ENCODE assay signal across 3 worm cellular contexts in genomic region chrIII:12798469-12798868, ce11.
TF ChIP-seq lines count a peak whose summit lies in the region.

TSS of gene agmo-1 (minus strand) at chrIII:12798569.

TF ChIP-seq in whole organism, L1 larva, 84 proteins besides CTCF, POLR2A, EP300 and RAD21:
- TF ChIP-seq blmp-1 (tag; optimal IDR thresholded peaks at IDR 0.05; lab: Kevin White, UChicago), result peak; percentile 32
- no peak for TF ChIP-seq Y116A8C.19 (tag; optimal IDR thresholded peaks at IDR 0.05; lab: Kevin White, UChicago; ENCODE audit: borderline replicate concordance)

TF ChIP-seq in whole organism, L3 larva, 47 proteins besides CTCF, POLR2A, EP300 and RAD21:
- TF ChIP-seq ceh-9 (tag; optimal IDR thresholded peaks at IDR 0.05; lab: Kevin White, UChicago) (no peak), nhr-23 (tag; optimal IDR thresholded peaks at IDR 0.05; lab: Kevin White, UChicago) (no peak), ztf-4 (tag; optimal IDR thresholded peaks at IDR 0.05; lab: Kevin White, UChicago) (no peak), nhr-25 (tag; optimal IDR thresholded peaks at IDR 0.05; lab: Kevin White, UChicago) (peak; percentile 70), lin-15B (tag; optimal IDR thresholded peaks at IDR 0.05; lab: Kevin White, UChicago) (no peak), egl-5 (tag; optimal IDR thresholded peaks at IDR 0.05; lab: Kevin White, UChicago) (no peak), nhr-237 (tag; optimal IDR thresholded peaks at IDR 0.05; lab: Kevin White, UChicago) (no peak)

TF ChIP-seq in whole organism, L4 larva, 104 proteins besides CTCF, POLR2A, EP300 and RAD21:
- no peak for TF ChIP-seq dmd-8 (GFP tag; IDR thresholded peaks at IDR 0.05; lab: Robert Waterston, UW)
- TF ChIP-seq nhr-28 (tag; optimal IDR thresholded peaks at IDR 0.05; lab: Kevin White, UChicago), result peak; percentile 9
TF ChIP-seq in whole organism, L4 larva: peak in this region for 1.

Comparison
In these comparisons a context has a peak if more than half of its experiments do, and no peak if none do; other contexts are left out.
1. Of the 29 proteins assayed by ChIP-seq in both whole organism, L4 larva and whole organism, L1 larva: peak only in whole organism, L4 larva: nhr-28; only in whole organism, L1 larva: none; in both: none; in neither: 28.